Worm (Caenorhabditis elegans): ENCODE data around the gene W02F12.2.
A peak's percentile ranks its signal among the peaks of the same experiment; 100 is the strongest.

W02F12.2 gene

DNA sequence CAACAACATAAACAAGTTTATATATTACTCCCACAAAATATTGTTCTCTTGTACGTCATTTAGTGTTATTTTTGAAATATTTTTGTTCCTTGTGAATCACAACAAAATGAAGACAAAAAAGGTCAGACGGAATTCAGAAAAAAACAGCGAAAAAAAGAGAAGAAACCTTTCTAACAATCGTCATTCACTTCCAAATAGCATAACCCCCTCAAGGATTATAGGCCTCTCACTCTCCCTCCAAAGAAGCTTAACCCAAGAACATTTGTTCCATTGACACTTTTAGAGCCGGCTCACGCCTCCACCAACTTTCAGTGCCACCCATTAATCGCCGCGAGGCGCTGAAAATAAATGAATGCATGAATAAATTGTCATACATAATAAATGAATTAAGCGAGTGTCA lies 37.9 kb downstream of the W02F12.2 start:
- TF ChIP-seq F16B12.6 (tag; optimal IDR thresholded peaks at IDR 0.05), result no peak
- TF ChIP-seq nhr-71 (tag; optimal IDR thresholded peaks at IDR 0.05), result no peak
- TF ChIP-seq nhr-28 (tag; optimal IDR thresholded peaks at IDR 0.05), result no peak
- TF ChIP-seq aha-1 (tag; optimal IDR thresholded peaks at IDR 0.05), result no peak
- no peak for TF ChIP-seq ceh-63 (GFP tag; optimal IDR thresholded peaks at IDR 0.05)
- no peak for TF ChIP-seq hlh-17 (GFP tag; optimal IDR thresholded peaks at IDR 0.05; ENCODE audit: borderline replicate concordance)
- TF ChIP-seq ceh-90 (tag; optimal IDR thresholded peaks at IDR 0.05), result no peak
- no peak for TF ChIP-seq isw-1 (GFP tag; IDR thresholded peaks at IDR 0.05)
- TF ChIP-seq nhr-85 (tag), result no peak
- no peak for TF ChIP-seq lin-15B (tag; optimal IDR thresholded peaks at IDR 0.05)

DNA sequence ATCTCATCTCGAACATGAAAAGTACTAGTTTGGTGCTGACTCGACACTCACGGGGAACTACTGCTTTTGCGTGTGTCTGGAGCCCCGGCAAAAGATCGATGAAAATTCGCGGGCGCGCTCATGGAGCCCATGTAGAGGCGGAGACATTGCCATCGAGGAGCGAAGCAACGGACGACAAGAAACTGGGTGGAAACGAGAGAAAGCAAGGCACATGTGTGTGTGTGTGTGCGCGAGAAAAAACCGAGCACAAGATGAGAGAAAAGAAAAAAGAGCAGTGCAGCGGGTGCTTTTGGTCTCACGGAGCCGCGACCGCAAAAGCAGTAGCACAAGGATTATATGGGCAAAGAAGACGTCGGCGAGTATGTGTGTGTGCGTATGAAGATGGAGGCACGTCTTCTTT lies 38.7 kb downstream of the W02F12.2 start:
- TF ChIP-seq snu-23 (GFP tag; optimal IDR thresholded peaks at IDR 0.05), result peak; percentile 43
- no peak for TF ChIP-seq pqm-1 (tag; optimal IDR thresholded peaks at IDR 0.05)
- TF ChIP-seq lin-35 (GFP tag; optimal IDR thresholded peaks at IDR 0.05), result peak in 1 of 2 experiments; percentile 35
- peak in 1 of 2 experiments; percentile 25 for TF ChIP-seq ztf-11 (tag; optimal IDR thresholded peaks at IDR 0.05)
- TF ChIP-seq aha-1 (tag; optimal IDR thresholded peaks at IDR 0.05), result no peak
- peak; percentile 57 for TF ChIP-seq unc-86 (tag; optimal IDR thresholded peaks at IDR 0.05)
- TF ChIP-seq nhr-90 (tag; optimal IDR thresholded peaks at IDR 0.05; ENCODE audit: poor library complexity), result no peak
- no peak for TF ChIP-seq elt-3 (tag; optimal IDR thresholded peaks at IDR 0.05)
- TF ChIP-seq swsn-7 (tag; optimal IDR thresholded peaks at IDR 0.05), result peak; percentile 35
- peak; percentile 84 for TF ChIP-seq lin-14 (GFP tag; optimal IDR thresholded peaks at IDR 0.05)
- TF ChIP-seq egl-13 (tag; optimal IDR thresholded peaks at IDR 0.05), result peak; percentile 58
- no peak for TF ChIP-seq lir-3 (tag; optimal IDR thresholded peaks at IDR 0.05; ENCODE audit: poor library complexity)
- TF ChIP-seq ceh-63 (GFP tag; optimal IDR thresholded peaks at IDR 0.05), result no peak
- no peak for TF ChIP-seq egl-27 (tag; optimal IDR thresholded peaks at IDR 0.05)
- TF ChIP-seq isw-1 (GFP tag; IDR thresholded peaks at IDR 0.05), result peak; percentile 36
- peak; percentile 8 for TF ChIP-seq nhr-20 (tag; optimal IDR thresholded peaks at IDR 0.05)
- TF ChIP-seq lsy-2 (tag; optimal IDR thresholded peaks at IDR 0.05), result peak in 1 of 2 experiments; percentile 51
- TF ChIP-seq fos-1 (tag; optimal IDR thresholded peaks at IDR 0.05), result peak; percentile 30
- TF ChIP-seq dpl-1 (GFP tag; optimal IDR thresholded peaks at IDR 0.05), result peak in 1 of 3 experiments; percentile 41
- TF ChIP-seq blmp-1 (tag; optimal IDR thresholded peaks at IDR 0.05), result no peak
- TF ChIP-seq jun-1 (tag; optimal IDR thresholded peaks at IDR 0.05), result no peak
- TF ChIP-seq nhr-237 (tag; optimal IDR thresholded peaks at IDR 0.05), result no peak
- TF ChIP-seq nhr-71 (tag; optimal IDR thresholded peaks at IDR 0.05), result peak; percentile 41
- peak; percentile 63 for TF ChIP-seq nhr-47 (tag; optimal IDR thresholded peaks at IDR 0.05)
- TF ChIP-seq ces-1 (GFP tag; optimal IDR thresholded peaks at IDR 0.05), result no peak
- TF ChIP-seq fkh-8 (tag; optimal IDR thresholded peaks at IDR 0.05), result peak; percentile 82
- peak; percentile 26 for TF ChIP-seq rnt-1 (tag; optimal IDR thresholded peaks at IDR 0.05)
- TF ChIP-seq ceh-82 (tag; optimal IDR thresholded peaks at IDR 0.05), result peak; percentile 72 to 99 (median 91)
- peak; percentile 26 for TF ChIP-seq nhr-19 (GFP tag; conservative IDR thresholded peaks at IDR 0.05)
- peak; percentile 48 for TF ChIP-seq dsc-1 (tag; optimal IDR thresholded peaks at IDR 0.05)
- TF ChIP-seq xbp-1 (tag; optimal IDR thresholded peaks at IDR 0.05), result peak; percentile 35
- no peak for TF ChIP-seq mef-2 (tag; optimal IDR thresholded peaks at IDR 0.05)
- no peak for TF ChIP-seq nhr-84 (tag; optimal IDR thresholded peaks at IDR 0.05)
- peak in 1 of 2 experiments; percentile 30 for TF ChIP-seq efl-1 (optimal IDR thresholded peaks at IDR 0.05)
- TF ChIP-seq efl-1 (GFP tag; optimal IDR thresholded peaks at IDR 0.05 in 1 of 2), result peak in 1 of 2 experiments; percentile 3
- TF ChIP-seq Y116A8C.19 (tag; optimal IDR thresholded peaks at IDR 0.05; ENCODE audit: borderline replicate concordance), result no peak
- peak in 1 of 2 experiments; percentile 46 for TF ChIP-seq mdl-1 (tag; optimal IDR thresholded peaks at IDR 0.05)
- no peak for TF ChIP-seq sox-4 (tag; optimal IDR thresholded peaks at IDR 0.05)
- TF ChIP-seq C34B4.2 (tag; optimal IDR thresholded peaks at IDR 0.05), result no peak
- TF ChIP-seq mep-1 (tag; optimal IDR thresholded peaks at IDR 0.05), result peak; percentile 23
- peak; percentile 72 for TF ChIP-seq fkh-10 (GFP tag; optimal IDR thresholded peaks at IDR 0.05)
- TF ChIP-seq snpc-4 (tag; optimal IDR thresholded peaks at IDR 0.05), result peak; percentile 46
- peak; percentile 22 for TF ChIP-seq pax-3 (tag; optimal IDR thresholded peaks at IDR 0.05)
- TF ChIP-seq tbx-2 (tag; optimal IDR thresholded peaks at IDR 0.05), result peak; percentile 53

All from whole organism, L1 larva.